Worm (Caenorhabditis elegans): ENCODE data around the gene spe-17.

DNA sequence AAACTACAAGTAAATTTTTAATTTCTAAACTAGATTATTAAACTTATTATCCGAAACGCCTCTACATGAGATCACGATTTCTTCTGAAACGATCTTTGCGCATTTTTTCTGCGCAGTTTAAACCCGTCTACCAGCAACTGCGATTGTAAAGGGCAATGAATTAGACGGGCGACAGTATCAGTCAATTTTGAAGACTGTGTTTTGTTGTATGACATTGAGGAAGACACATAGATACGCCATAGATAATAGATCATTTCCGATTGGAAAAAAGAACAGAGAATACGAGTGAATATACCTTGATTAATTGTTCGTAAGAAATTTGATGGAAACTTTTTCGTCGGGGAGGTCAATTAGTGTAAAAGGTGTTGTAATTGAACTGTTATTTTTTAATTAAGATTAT is 8.1 kb downstream of the spe-17 start:
- TF ChIP-seq Y67H2A.10 (GFP tag; conservative IDR thresholded peaks at IDR 0.05) (no peak), ceh-58 (GFP tag; IDR thresholded peaks at IDR 0.05) (no peak), T07F8.4 (tag; optimal IDR thresholded peaks at IDR 0.05) (no peak), nfya-1 (tag; optimal IDR thresholded peaks at IDR 0.05; ENCODE audit: borderline replicate concordance, insufficient read depth) (no peak)
